Worm (Caenorhabditis elegans): ENCODE results near the gene T16G1.2.
A peak's percentile ranks its signal among the peaks of the same experiment; 100 is the strongest.

T16G1.2 gene

DNA sequence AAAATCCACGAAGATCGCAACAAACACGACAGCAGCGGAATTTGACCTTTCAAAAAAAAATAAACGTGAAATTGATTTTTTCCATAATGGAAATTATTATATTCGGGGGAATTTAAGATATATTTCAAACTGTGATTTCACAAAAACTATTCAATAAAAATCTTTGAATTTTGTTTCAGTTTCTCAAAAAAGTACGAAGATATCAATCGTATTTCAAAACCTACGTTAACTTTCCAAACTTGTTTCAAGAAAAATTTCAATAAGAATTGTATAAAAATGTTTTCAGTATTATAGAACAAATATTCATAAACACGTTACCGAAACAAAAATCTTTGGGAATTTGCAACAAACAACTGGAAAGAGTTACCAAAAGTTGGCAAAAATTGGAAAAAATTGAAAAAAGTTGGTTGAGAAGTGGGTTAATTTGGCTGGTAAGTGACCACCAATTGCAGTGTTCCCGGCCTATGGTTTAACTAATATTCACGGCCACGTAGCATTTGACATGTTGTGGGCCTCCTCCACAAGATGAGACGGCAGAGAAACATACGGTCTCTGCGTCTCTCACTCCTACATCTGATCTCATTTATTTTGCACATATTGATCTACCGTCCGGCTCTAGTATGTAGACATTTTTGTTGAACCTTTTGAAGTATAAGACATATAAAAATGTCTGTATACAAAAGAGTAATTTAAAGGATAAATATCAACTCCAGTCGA, 21.7 kb downstream of the T16G1.2 start, which contains the start of the genes T16G1.9 and T16G1.18:
TSS of gene T16G1.9 (minus strand) at position 51 of the 717 bp plus-strand sequence.
TSS of gene T16G1.18 (plus strand) at position 493 of the 717 bp plus-strand sequence.
- TF ChIP-seq nfya-1 (tag; optimal IDR thresholded peaks at IDR 0.05) = peak; percentile 54
- peak; percentile 47 for TF ChIP-seq ceh-48 (tag; optimal IDR thresholded peaks at IDR 0.05)
- peak; percentile 24 for TF ChIP-seq unc-55 (GFP tag; optimal IDR thresholded peaks at IDR 0.05)
- TF ChIP-seq ceh-45 (GFP tag; IDR thresholded peaks at IDR 0.05) = no peak
- no peak for TF ChIP-seq hlh-8 (tag; optimal IDR thresholded peaks at IDR 0.05)
- TF ChIP-seq unc-42 (tag; optimal IDR thresholded peaks at IDR 0.05) = peak; percentile 50
- TF ChIP-seq ahr-1 (tag; optimal IDR thresholded peaks at IDR 0.05) = no peak
- TF ChIP-seq ceh-2 (tag; optimal IDR thresholded peaks at IDR 0.05) = no peak
- peak; percentile 23 for TF ChIP-seq ceh-31 (tag; optimal IDR thresholded peaks at IDR 0.05)
- no peak for TF ChIP-seq ceh-24 (tag; optimal IDR thresholded peaks at IDR 0.05)
- TF ChIP-seq tbx-2 (tag; optimal IDR thresholded peaks at IDR 0.05) = peak; percentile 41
- TF ChIP-seq lin-11 (tag; optimal IDR thresholded peaks at IDR 0.05) = no peak

DNA sequence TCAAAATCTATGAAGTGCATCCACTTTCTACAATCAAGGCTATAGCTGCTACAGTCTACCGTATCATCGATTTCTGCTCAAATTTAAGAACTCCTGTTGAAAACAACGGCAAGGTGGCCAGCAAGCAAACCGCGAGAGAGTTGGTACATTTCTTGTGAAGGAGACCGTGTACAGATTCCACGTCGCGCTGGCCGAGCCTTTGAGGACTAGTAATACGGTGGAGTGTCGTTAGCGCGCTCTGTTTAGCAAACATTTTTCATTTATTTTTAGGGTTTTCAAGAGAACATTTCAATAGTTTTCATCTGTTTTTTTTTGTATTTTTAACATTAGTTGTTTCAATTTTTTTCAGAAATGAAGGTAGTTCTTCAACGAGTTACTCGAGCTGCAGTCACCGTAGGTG, 23.0 kb downstream of the T16G1.2 start, which contains the start of gene pqn-68:
TSS of gene pqn-68 (plus strand) at position 350 of the 400 bp plus-strand sequence.
- TF ChIP-seq ceh-14 (tag; optimal IDR thresholded peaks at IDR 0.05) = no peak
- TF ChIP-seq ets-4 (tag; optimal IDR thresholded peaks at IDR 0.05) = peak; percentile 1
- TF ChIP-seq hlh-15 (tag; optimal IDR thresholded peaks at IDR 0.05) = no peak
- TF ChIP-seq ceh-18 (tag; optimal IDR thresholded peaks at IDR 0.05) = no peak
- no peak for TF ChIP-seq elt-2 (tag; optimal IDR thresholded peaks at IDR 0.05)
- TF ChIP-seq lim-6 (tag; optimal IDR thresholded peaks at IDR 0.05) = no peak
- no peak for TF ChIP-seq mec-3 (tag; optimal IDR thresholded peaks at IDR 0.05; ENCODE audit: borderline replicate concordance)
- TF ChIP-seq hlh-13 (GFP tag; optimal IDR thresholded peaks at IDR 0.05) = no peak
- no peak for TF ChIP-seq ceh-9 (tag; optimal IDR thresholded peaks at IDR 0.05)
- TF ChIP-seq hlh-8 (tag; optimal IDR thresholded peaks at IDR 0.05) = no peak
- no peak for TF ChIP-seq lin-11 (tag; optimal IDR thresholded peaks at IDR 0.05)
- TF ChIP-seq sdc-2 (tag; optimal IDR thresholded peaks at IDR 0.05) = no peak
- TF ChIP-seq ceh-31 (tag; optimal IDR thresholded peaks at IDR 0.05) = peak; percentile 4
- no peak for TF ChIP-seq F13H6.1 (tag; optimal IDR thresholded peaks at IDR 0.05)
- TF ChIP-seq ceh-24 (tag; optimal IDR thresholded peaks at IDR 0.05) = no peak
- TF ChIP-seq ceh-2 (tag; optimal IDR thresholded peaks at IDR 0.05) = peak; percentile 10
- TF ChIP-seq elt-4 (tag; optimal IDR thresholded peaks at IDR 0.05) = no peak
- no peak for TF ChIP-seq T23F11.4 (GFP tag; optimal IDR thresholded peaks at IDR 0.05)
- TF ChIP-seq unc-3 (GFP tag; conservative IDR thresholded peaks at IDR 0.05) = no peak
- TF ChIP-seq unc-3 (tag; optimal IDR thresholded peaks at IDR 0.05) = no peak
- no peak for TF ChIP-seq pros-1 (tag; optimal IDR thresholded peaks at IDR 0.05)
- TF ChIP-seq unc-86 (tag; optimal IDR thresholded peaks at IDR 0.05) = no peak
- no peak for TF ChIP-seq odd-2 (tag; optimal IDR thresholded peaks at IDR 0.05)

DNA sequence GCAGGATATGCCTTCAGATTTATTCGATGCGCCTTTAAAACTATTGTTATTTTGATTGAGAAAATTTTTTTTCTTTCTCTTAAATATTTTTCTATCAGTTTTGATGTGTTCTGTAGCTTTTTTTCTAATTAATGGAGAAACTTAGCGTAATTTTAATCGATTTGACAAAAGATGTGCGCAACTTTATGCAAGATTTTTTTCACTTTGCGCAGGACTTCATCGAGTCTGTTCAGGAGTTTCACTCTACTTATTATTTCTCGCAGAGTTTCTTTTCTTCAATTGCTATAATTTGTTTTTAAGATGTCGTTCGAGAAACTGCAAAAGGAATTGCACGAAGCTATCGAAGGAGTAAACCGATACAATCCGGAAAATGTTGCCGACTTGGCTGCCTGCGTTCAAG, 24.4 kb downstream of the T16G1.2 start, which contains the start of gene eif-3.K:
TSS of gene eif-3.K (plus strand) at position 301 of the 400 bp plus-strand sequence.
- TF ChIP-seq tbx-2 (tag; optimal IDR thresholded peaks at IDR 0.05) = no peak
- no peak for TF ChIP-seq ama-1 (optimal IDR thresholded peaks at IDR 0.05)
- no peak for TF ChIP-seq elt-2 (tag; optimal IDR thresholded peaks at IDR 0.05)
- TF ChIP-seq K02D7.2 (tag; optimal IDR thresholded peaks at IDR 0.05) = no peak
- TF ChIP-seq dmd-4 (tag; optimal IDR thresholded peaks at IDR 0.05; ENCODE audit: borderline replicate concordance) = no peak
- TF ChIP-seq mec-3 (tag; optimal IDR thresholded peaks at IDR 0.05; ENCODE audit: borderline replicate concordance) = no peak
- no peak for TF ChIP-seq ahr-1 (tag; optimal IDR thresholded peaks at IDR 0.05)
- no peak for TF ChIP-seq tbx-7 (tag; optimal IDR thresholded peaks at IDR 0.05)
- TF ChIP-seq rnt-1 (tag; optimal IDR thresholded peaks at IDR 0.05) = no peak
- TF ChIP-seq hlh-13 (GFP tag; optimal IDR thresholded peaks at IDR 0.05) = no peak

DNA sequence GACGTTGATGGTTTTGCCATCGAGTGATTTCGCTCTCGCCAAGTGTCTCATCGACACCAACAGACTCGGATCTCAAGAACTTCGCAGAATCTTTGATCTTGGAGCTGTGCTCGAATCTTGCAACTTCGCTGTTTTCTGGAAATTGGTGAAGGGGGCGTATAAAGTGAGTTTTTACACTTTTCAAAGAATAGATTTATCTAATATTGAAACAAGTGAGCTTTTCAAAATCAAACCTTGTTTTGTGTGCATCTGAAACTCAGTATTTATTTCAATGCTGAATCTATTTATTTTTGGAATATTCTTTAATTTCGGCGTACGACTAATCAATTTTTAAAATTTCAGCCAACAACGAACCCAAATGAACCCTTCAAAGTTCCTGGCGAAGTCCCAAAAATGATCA, 25.0 kb downstream of the T16G1.2 start:
- TF ChIP-seq ahr-1 (tag; optimal IDR thresholded peaks at IDR 0.05) (no peak), T23F11.4 (GFP tag; optimal IDR thresholded peaks at IDR 0.05) (no peak), C08G9.2 (tag; optimal IDR thresholded peaks at IDR 0.05) (no peak), eyg-1 (tag; optimal IDR thresholded peaks at IDR 0.05) (no peak), tbx-2 (tag; optimal IDR thresholded peaks at IDR 0.05) (no peak), ref-2 (tag; optimal IDR thresholded peaks at IDR 0.05) (no peak), ceh-22 (tag; optimal IDR thresholded peaks at IDR 0.05) (no peak), elt-4 (tag; optimal IDR thresholded peaks at IDR 0.05) (no peak)

Measured in whole organism, late embryonic.